Worm (Caenorhabditis elegans): ENCODE measurements around the gene gpa-8.

DNA sequence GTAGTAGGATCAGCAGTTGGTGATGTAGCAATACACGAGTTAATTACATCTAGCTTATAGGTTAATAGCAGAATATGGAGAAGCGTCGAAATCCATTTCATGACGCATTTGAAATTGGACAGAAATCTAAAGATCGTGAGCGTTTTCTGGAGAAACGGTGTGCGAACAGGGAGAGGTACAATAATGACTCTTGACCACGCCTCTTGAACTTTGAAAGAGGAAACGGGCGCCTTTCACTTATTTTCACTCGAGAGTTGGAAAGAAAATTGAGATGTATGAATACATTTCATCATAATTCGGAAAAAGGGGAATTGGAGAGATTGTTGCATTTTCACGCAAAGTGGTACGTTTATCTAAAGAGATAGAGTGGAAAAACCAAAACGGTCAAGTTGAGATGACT, 10.5 kb downstream of the gpa-8 start, which contains the start of gene F56H9.6:
- no peak for TF ChIP-seq ztf-11 (tag; optimal IDR thresholded peaks at IDR 0.05)
- TF ChIP-seq nhr-76 (tag; optimal IDR thresholded peaks at IDR 0.05) = no peak
- TF ChIP-seq ces-1 (GFP tag; optimal IDR thresholded peaks at IDR 0.05) = no peak
- no peak for TF ChIP-seq elt-3 (tag; optimal IDR thresholded peaks at IDR 0.05)
- TF ChIP-seq ceh-43 (GFP tag; optimal IDR thresholded peaks at IDR 0.05) = no peak
- TF ChIP-seq drap-1 (GFP tag; optimal IDR thresholded peaks at IDR 0.05) = no peak
- no peak for TF ChIP-seq ceh-39 (tag; optimal IDR thresholded peaks at IDR 0.05)
- no peak for TF ChIP-seq nhr-28 (tag; optimal IDR thresholded peaks at IDR 0.05)
- TF ChIP-seq lsy-2 (tag; optimal IDR thresholded peaks at IDR 0.05) = no peak
- no peak for TF ChIP-seq hlh-1 (tag; optimal IDR thresholded peaks at IDR 0.05)
- TF ChIP-seq pha-4 (tag; optimal IDR thresholded peaks at IDR 0.05) = no peak
- no peak for TF ChIP-seq nhr-237 (tag; optimal IDR thresholded peaks at IDR 0.05)
- no peak for TF ChIP-seq sptf-1 (tag; optimal IDR thresholded peaks at IDR 0.05)
